Worm (Caenorhabditis elegans) whole organism, L4 larva: ENCODE measurements around the gene ceh-36.

Experiments
- D1046.2 ChIP-seq: fragments of 200-800 bp; sonication (Bioruptor generic); IDR thresholded peaks from 2 replicates; pipeline ENCODE4 v1.3.6; 2022; ENCODE audit warnings: missing genetic modification characterization, missing compliant biosample characterization
- F10B5.3 ChIP-seq: sonication (generic microtip); optimal IDR thresholded peaks from 2 replicates; lab custom pipeline; 2016; ENCODE audit warnings: mild to moderate bottlenecking, missing genetic modification characterization, missing compliant biosample characterization
- F37D6.2 ChIP-seq: sonication (generic microtip); optimal IDR thresholded peaks from 2 replicates; lab custom pipeline; 2016; ENCODE audit warnings: mild to moderate bottlenecking, missing genetic modification characterization, missing compliant biosample characterization
- F49E8.2 ChIP-seq: sonication (generic microtip); optimal IDR thresholded peaks from 2 replicates; lab custom pipeline; 2016; ENCODE audit warnings: missing compliant biosample characterization, mild to moderate bottlenecking, missing genetic modification characterization, borderline replicate concordance
- R02D3.7 ChIP-seq: fragments of 150-350 bp; sonication (generic microtip); optimal IDR thresholded peaks from 3 replicates; lab custom pipeline; 2014; ENCODE audit warnings: missing biosample characterization, missing genetic modification characterization
- T20F7.1 ChIP-seq: fragments of 200-800 bp; sonication (Bioruptor generic); optimal IDR thresholded peaks from 2 replicates; lab custom pipeline; 2018; ENCODE audit warnings: mild to moderate bottlenecking, missing genetic modification characterization, missing compliant biosample characterization
- T26A8.4 ChIP-seq: fragments of 200-800 bp; sonication (Bioruptor generic); IDR thresholded peaks from 2 replicates; pipeline ENCODE4 v1.3.6; 2022; ENCODE audit warnings: missing genetic modification characterization, missing compliant biosample characterization
- aha-1 ChIP-seq: fragments of 150-350 bp; peaks from one replicate; lab custom pipeline; 2014; ENCODE audit warnings: missing biosample characterization, missing genetic modification characterization
- ama-1 ChIP-seq: fragments of 150-350 bp; optimal IDR thresholded peaks from 2 replicates; lab custom pipeline; 2014; ENCODE audit warnings: inconsistent platforms, mixed read lengths
- arid-1 ChIP-seq: fragments of 200-800 bp; sonication (Bioruptor generic); conservative IDR thresholded peaks from 2 replicates; pipeline ENCODE4 v1.3.6; 2022; ENCODE audit warnings: missing genetic modification reagents, missing genetic modification characterization, missing compliant biosample characterization
- attf-4 ChIP-seq: sonication (generic microtip); optimal IDR thresholded peaks from 3 replicates; lab custom pipeline; 2017; ENCODE audit warnings: missing biosample characterization, missing genetic modification characterization
- ceh-20 ChIP-seq: fragments of 200-800 bp; sonication (Bioruptor generic); IDR thresholded peaks from 2 replicates; pipeline ENCODE4 v1.3.6; 2022; ENCODE audit warnings: missing genetic modification reagents, missing genetic modification characterization, missing compliant biosample characterization
- ceh-28 ChIP-seq: fragments of 150-350 bp; optimal IDR thresholded peaks from 2 replicates; lab custom pipeline; 2014; ENCODE audit warnings: missing biosample characterization, missing genetic modification reagents, missing genetic modification characterization
- cey-2 ChIP-seq: sonication (generic microtip); optimal IDR thresholded peaks from 3 replicates; lab custom pipeline; 2017; ENCODE audit warnings: missing genetic modification characterization, mild to moderate bottlenecking, missing compliant biosample characterization, antibody characterized with exemption, borderline replicate concordance; ENCODE audit not compliant: insufficient read depth
- daf-12 ChIP-seq: fragments of 150-350 bp; optimal IDR thresholded peaks from 2 replicates; lab custom pipeline; 2014; ENCODE audit warnings: missing biosample characterization, missing genetic modification reagents, missing genetic modification characterization
- daf-16 ChIP-seq, 3 experiments: sonication (generic microtip); optimal IDR thresholded peaks; 2 replicates each; lab custom pipeline; 2016 to 2017; ENCODE audit warnings: missing genetic modification characterization in 3 of 3, missing genetic modification reagents in 3 of 3, mild to moderate bottlenecking in 2 of 3, missing compliant biosample characterization in 2 of 3, missing biosample characterization in 1 of 3, moderate library complexity in 1 of 3
- daf-19 ChIP-seq: fragments of 200-800 bp; sonication (Bioruptor generic); conservative IDR thresholded peaks from 2 replicates; pipeline ENCODE4 v1.3.6; 2022; ENCODE audit warnings: missing genetic modification characterization, missing compliant biosample characterization
- dmd-8 ChIP-seq: fragments of 200-800 bp; sonication (Bioruptor generic); IDR thresholded peaks from 2 replicates; pipeline ENCODE4 v1.3.6; 2022; ENCODE audit warnings: missing genetic modification characterization, missing compliant biosample characterization
- dmd-9 ChIP-seq: fragments of 200-800 bp; sonication (Bioruptor generic); IDR thresholded peaks from 2 replicates; pipeline ENCODE4 v1.3.6; 2022; ENCODE audit warnings: missing genetic modification reagents, missing genetic modification characterization, missing compliant biosample characterization
- dpl-1 ChIP-seq: fragments of 150-350 bp; optimal IDR thresholded peaks from 2 replicates; lab custom pipeline; 2014; ENCODE audit warnings: missing biosample characterization, missing genetic modification reagents, missing genetic modification characterization
- duxl-1 ChIP-seq: sonication (generic microtip); optimal IDR thresholded peaks from 2 replicates; lab custom pipeline; 2016; ENCODE audit warnings: mild to moderate bottlenecking, missing genetic modification characterization, moderate library complexity, missing compliant biosample characterization; ENCODE audit not compliant: poor library complexity
- dve-1 ChIP-seq: sonication (generic microtip); optimal IDR thresholded peaks from 2 replicates; lab custom pipeline; 2017; ENCODE audit warnings: antibody characterized with exemption, mild to moderate bottlenecking, missing genetic modification characterization, missing compliant biosample characterization; ENCODE audit not compliant: insufficient read depth
- egl-27 ChIP-seq: sonication (generic microtip); optimal IDR thresholded peaks from 3 replicates; lab custom pipeline; 2017; ENCODE audit warnings: missing biosample characterization, missing genetic modification reagents, missing genetic modification characterization
- egl-43 ChIP-seq: fragments of 200-800 bp; sonication (Bioruptor generic); IDR thresholded peaks from 2 replicates; pipeline ENCODE4 v1.3.6; 2022; ENCODE audit warnings: missing genetic modification reagents, missing genetic modification characterization, missing compliant biosample characterization
- fos-1 ChIP-seq: fragments of 150-350 bp; optimal IDR thresholded peaks from 2 replicates; lab custom pipeline; 2014; ENCODE audit warnings: missing biosample characterization, missing genetic modification characterization
- gei-8 ChIP-seq: fragments of 200-800 bp; sonication (Bioruptor generic); optimal IDR thresholded peaks from 2 replicates; lab custom pipeline; 2018; ENCODE audit warnings: mild to moderate bottlenecking, missing genetic modification characterization, missing compliant biosample characterization
- lin-1 ChIP-seq: fragments of 200-800 bp; sonication (Bioruptor generic); IDR thresholded peaks from 2 replicates; pipeline ENCODE4 v1.3.6; 2022; ENCODE audit warnings: missing genetic modification reagents, missing genetic modification characterization, missing compliant biosample characterization
- lin-13 ChIP-seq: fragments of 150-350 bp; optimal IDR thresholded peaks from 2 replicates; lab custom pipeline; 2014; ENCODE audit warnings: missing biosample characterization, missing genetic modification reagents, missing genetic modification characterization
- lin-15B ChIP-seq: fragments of 150-350 bp; sonication (generic microtip); optimal IDR thresholded peaks from 3 replicates; lab custom pipeline; 2014; ENCODE audit warnings: missing biosample characterization, missing genetic modification characterization
- lin-39 ChIP-seq: fragments of 150-350 bp; optimal IDR thresholded peaks from 2 replicates; lab custom pipeline; 2014; ENCODE audit warnings: missing biosample characterization, missing genetic modification reagents, missing genetic modification characterization
- lsy-2 ChIP-seq, 2 experiments: fragments of 150-350 bp in 1 of 2; sonication (generic microtip) in 1 of 2; optimal IDR thresholded peaks; 2 replicates each; lab custom pipeline; 2014 to 2017; ENCODE audit warnings: missing biosample characterization in 2 of 2, missing genetic modification characterization in 2 of 2
- mdl-1 ChIP-seq, 2 experiments: fragments of 150-350 bp in 1 of 2; sonication (generic microtip) in 1 of 2; optimal IDR thresholded peaks; 2 replicates each; lab custom pipeline; 2014 to 2017; ENCODE audit warnings: missing biosample characterization in 2 of 2, missing genetic modification characterization in 2 of 2
- mdt-29 ChIP-seq: fragments of 200-800 bp; sonication (Bioruptor generic); IDR thresholded peaks from 2 replicates; pipeline ENCODE4 v1.3.6; 2022; ENCODE audit warnings: missing genetic modification reagents, missing genetic modification characterization, missing compliant biosample characterization
- mxl-3 ChIP-seq: fragments of 200-800 bp; sonication (Bioruptor generic); optimal IDR thresholded peaks from 2 replicates; lab custom pipeline; 2018; ENCODE audit warnings: mild to moderate bottlenecking, missing genetic modification characterization, missing compliant biosample characterization
- nhr-10 ChIP-seq: fragments of 150-350 bp; optimal IDR thresholded peaks from 2 replicates; lab custom pipeline; 2014; ENCODE audit warnings: missing biosample characterization, missing genetic modification characterization
- nhr-237 ChIP-seq: sonication (generic microtip); optimal IDR thresholded peaks from 2 replicates; lab custom pipeline; 2017; ENCODE audit warnings: missing biosample characterization, missing genetic modification characterization
- nhr-25 ChIP-seq: sonication (generic microtip); optimal IDR thresholded peaks from 2 replicates; lab custom pipeline; 2017; ENCODE audit warnings: missing genetic modification characterization, mild to moderate bottlenecking, missing compliant biosample characterization, antibody characterized with exemption, moderate library complexity, borderline replicate concordance; ENCODE audit not compliant: insufficient read depth
- nhr-42 ChIP-seq: fragments of 200-800 bp; sonication (Bioruptor generic); IDR thresholded peaks from 2 replicates; pipeline ENCODE4 v1.3.6; 2022; ENCODE audit warnings: missing genetic modification characterization, missing compliant biosample characterization
- nhr-48 ChIP-seq: sonication (generic microtip); optimal IDR thresholded peaks from 2 replicates; lab custom pipeline; 2016; ENCODE audit warnings: mild to moderate bottlenecking, missing genetic modification characterization, missing compliant biosample characterization
- nhr-6 ChIP-seq: fragments of 150-350 bp; optimal IDR thresholded peaks from 2 replicates; lab custom pipeline; 2014; ENCODE audit warnings: missing biosample characterization, missing genetic modification characterization
- nhr-76 ChIP-seq: fragments of 150-350 bp; optimal IDR thresholded peaks from 2 replicates; lab custom pipeline; 2014; ENCODE audit warnings: missing biosample characterization, missing genetic modification characterization
- pha-4 ChIP-seq, 2 experiments: fragments of 150-350 bp in 1 of 2; fragments of 200-800 bp in 1 of 2; sonication (Bioruptor generic) in 1 of 2; IDR thresholded peaks in 1 of 2; optimal IDR thresholded peaks in 1 of 2; 2 replicates each; pipeline versions ENCODE4 v1.3.6 to Lab custom; 2014 to 2022; ENCODE audit warnings: missing genetic modification characterization in 2 of 2, missing genetic modification reagents in 2 of 2, missing biosample characterization in 1 of 2, missing compliant biosample characterization in 1 of 2
- pqm-1 ChIP-seq: sonication (generic microtip); optimal IDR thresholded peaks from 2 replicates; lab custom pipeline; 2017; ENCODE audit warnings: missing biosample characterization, missing genetic modification characterization
- rbr-2 ChIP-seq: sonication (generic microtip); optimal IDR thresholded peaks from 2 replicates; lab custom pipeline; 2016; ENCODE audit warnings: missing genotype, missing genetic modification characterization, missing compliant biosample characterization
- skn-1 ChIP-seq: fragments of 150-350 bp; optimal IDR thresholded peaks from 2 replicates; lab custom pipeline; 2014; ENCODE audit warnings: missing biosample characterization, missing genetic modification characterization
- spr-1 ChIP-seq: sonication (generic microtip); optimal IDR thresholded peaks from 2 replicates; lab custom pipeline; 2016; ENCODE audit warnings: mild to moderate bottlenecking, missing genetic modification characterization, missing compliant biosample characterization
- tra-1 ChIP-seq: fragments of 200-800 bp; sonication (Bioruptor generic); IDR thresholded peaks from 2 replicates; pipeline ENCODE4 v1.3.6; 2022; ENCODE audit warnings: missing genetic modification reagents, missing genetic modification characterization, missing compliant biosample characterization
- unc-62 ChIP-seq, 3 experiments: fragments of 150-350 bp in 1 of 3; sonication (generic microtip); optimal IDR thresholded peaks in 2 of 3; peaks in 1 of 3; 1 replicate in 1 of 3; 2 replicates in 2 of 3; lab custom pipeline; 2014 to 2017; ENCODE audit warnings: missing biosample characterization in 3 of 3, missing genetic modification characterization in 3 of 3, missing genetic modification reagents in 3 of 3, missing genotype in 1 of 3
- zfp-2 ChIP-seq: sonication (generic microtip); optimal IDR thresholded peaks from 2 replicates; lab custom pipeline; 2016; ENCODE audit warnings: mild to moderate bottlenecking, missing genetic modification characterization, missing compliant biosample characterization
- zip-11 ChIP-seq: fragments of 200-800 bp; sonication (Bioruptor generic); IDR thresholded peaks from 2 replicates; pipeline ENCODE4 v1.3.6; 2022; ENCODE audit warnings: missing genetic modification characterization, missing compliant biosample characterization

ceh-36 gene

ce11 chrX:14228764-14229163 lies 42.4 kb upstream of the ceh-36 start (continued):
- TF ChIP-seq nhr-10 (tag; lab: Kevin White, UChicago) (no peak), ama-1 (lab: Kevin White, UChicago) (no peak), ceh-20 (GFP tag; lab: Robert Waterston, UW) (no peak), spr-1 (no peak), F10B5.3 (no peak), daf-19 (GFP tag; lab: Robert Waterston, UW) (no peak), zip-11 (GFP tag; lab: Robert Waterston, UW) (no peak), pqm-1 (no peak), duxl-1 (tag; lab: Kevin White, UChicago) (peak; percentile 61), arid-1 (GFP tag; lab: Robert Waterston, UW) (no peak), tra-1 (GFP tag; lab: Robert Waterston, UW) (peak; percentile 48; the same call in 1 of the 2 replicates), mxl-3 (GFP tag; lab: Kevin White, UChicago) (no peak), D1046.2 (GFP tag; lab: Robert Waterston, UW) (no peak), F49E8.2 (no peak), mdl-1 (tag; optimal IDR thresholded peaks at IDR 0.05; lab: Kevin White, UChicago) (no peak), nhr-25 (no peak), dmd-9 (no peak), T26A8.4 (GFP tag; lab: Robert Waterston, UW) (no peak), lin-15B (no peak), dmd-8 (GFP tag; lab: Robert Waterston, UW) (0 out of 2 replicates have a peak, but pooled peaks have one; percentile 64), nhr-42 (GFP tag; lab: Robert Waterston, UW) (no peak), nhr-76 (tag; lab: Kevin White, UChicago) (no peak), lin-39 (no peak), cey-2 (tag; lab: Kevin White, UChicago) (no peak), egl-43 (GFP tag; lab: Robert Waterston, UW) (no peak), pha-4 (GFP tag; IDR thresholded peaks at IDR 0.05; lab: Robert Waterston, UW) (peak; percentile 71; the same call in 1 of the 2 replicates), pha-4 (tag; optimal IDR thresholded peaks at IDR 0.05; lab: Kevin White, UChicago) (no peak), F37D6.2 (tag; lab: Kevin White, UChicago) (no peak), R02D3.7 (tag; lab: Kevin White, UChicago) (no peak), attf-4 (no peak), nhr-48 (tag; lab: Kevin White, UChicago) (peak; percentile 20), dpl-1 (GFP tag; lab: Kevin White, UChicago) (no peak), skn-1 (tag; lab: Kevin White, UChicago) (no peak), gei-8 (GFP tag; lab: Kevin White, UChicago) (no peak), daf-12 (tag; lab: Kevin White, UChicago) (no peak), ceh-28 (tag; lab: Kevin White, UChicago) (no peak), egl-27 (tag; lab: Kevin White, UChicago) (no peak), rbr-2 (tag; lab: Kevin White, UChicago) (peak; percentile 25), dve-1 (no peak), mdt-29 (GFP tag; lab: Robert Waterston, UW) (no peak), zfp-2 (tag; lab: Kevin White, UChicago) (no peak), lsy-2 (tag; optimal IDR thresholded peaks at IDR 0.05; lab: Kevin White, UChicago) (no peak), lin-1 (no peak; the same call in 1 of the 2 replicates), lin-13 (GFP tag; lab: Kevin White, UChicago) (peak; percentile 61), T20F7.1 (GFP tag; lab: Kevin White, UChicago) (no peak), nhr-237 (tag; lab: Kevin White, UChicago) (no peak), nhr-6 (tag; lab: Kevin White, UChicago) (peak; percentile 60), daf-16 (GFP tag; optimal IDR thresholded peaks at IDR 0.05; lab: Kevin White, UChicago) (peak in 1 of 2 experiments; percentile 68), daf-16 (tag; optimal IDR thresholded peaks at IDR 0.05; lab: Kevin White, UChicago) (peak; percentile 59), unc-62 (GFP tag; optimal IDR thresholded peaks at IDR 0.05 in 1 of 2; lab: Kevin White, UChicago) (no peak), unc-62 (tag; optimal IDR thresholded peaks at IDR 0.05; lab: Kevin White, UChicago) (no peak), fos-1 (no peak), aha-1 (tag; lab: Kevin White, UChicago) (no peak)
